Fruit fly (Drosophila melanogaster) whole organism, embryonic: ENCODE measurements around the gene CG6788.

ENCODE experiments used
- ATbp ChIP-seq: fragments of 200-800 bp; sonication (Bioruptor generic); optimal IDR thresholded peaks from 2 replicates; lab custom pipeline; 2017; ENCODE audit warnings: missing biosample characterization, mild to moderate bottlenecking, missing genetic modification characterization, missing genetic modification reagents
- Bgb ChIP-seq: fragments of 200-800 bp; sonication (Bioruptor generic); IDR thresholded peaks from 2 replicates; pipeline ENCODE4 v1.3.6; 2022; ENCODE audit warnings: missing biosample characterization, missing genetic modification characterization; ENCODE audit not compliant: partially characterized antibody
- CG10274 ChIP-seq: fragments of 200-800 bp; sonication (Bioruptor generic); optimal IDR thresholded peaks from 3 replicates; lab custom pipeline; 2017; ENCODE audit warnings: missing biosample characterization, mild to moderate bottlenecking, missing genetic modification characterization
- CG10565 ChIP-seq: fragments of 200-800 bp; sonication (Bioruptor generic); optimal IDR thresholded peaks from 3 replicates; lab custom pipeline; 2016; ENCODE audit warnings: missing biosample characterization, mild to moderate bottlenecking, missing genetic modification characterization
- CG12769 ChIP-seq: fragments of 200-800 bp; sonication (Bioruptor generic); optimal IDR thresholded peaks from 2 replicates; lab custom pipeline; 2019; ENCODE audit warnings: missing biosample characterization, mild to moderate bottlenecking, missing genetic modification characterization, moderate library complexity
- CG15696 ChIP-seq: fragments of 200-800 bp; sonication (Bioruptor generic); optimal IDR thresholded peaks from 2 replicates; lab custom pipeline; 2019; ENCODE audit warnings: missing biosample characterization, mild to moderate bottlenecking, missing genetic modification characterization, moderate library complexity
- CG1647 ChIP-seq: fragments of 200-800 bp; sonication (Bioruptor generic); optimal IDR thresholded peaks from 3 replicates; lab custom pipeline; 2016; ENCODE audit warnings: missing biosample characterization, missing genetic modification characterization
- CG16815 ChIP-seq: fragments of 200-800 bp; sonication (Bioruptor generic); optimal IDR thresholded peaks from 3 replicates; lab custom pipeline; 2017; ENCODE audit warnings: missing biosample characterization, mild to moderate bottlenecking, missing genetic modification characterization
- CG17912 ChIP-seq: fragments of 200-800 bp; sonication (Bioruptor generic); optimal IDR thresholded peaks from 2 replicates; lab custom pipeline; 2018; ENCODE audit warnings: missing biosample characterization, mild to moderate bottlenecking, missing genetic modification characterization
- CG1792 ChIP-seq: fragments of 200-800 bp; sonication (Bioruptor generic); optimal IDR thresholded peaks from 2 replicates; lab custom pipeline; 2016; ENCODE audit warnings: missing biosample characterization, missing genetic modification characterization
- CG1832 ChIP-seq: fragments of 200-800 bp; sonication (Bioruptor generic); optimal IDR thresholded peaks from 2 replicates; lab custom pipeline; 2017; ENCODE audit warnings: missing biosample characterization, mild to moderate bottlenecking, missing genetic modification characterization, inconsistent platforms
- CG2199 ChIP-seq: fragments of 200-800 bp; sonication (Bioruptor generic); IDR thresholded peaks from 3 replicates; pipeline ENCODE4 v1.3.6; 2022; ENCODE audit warnings: missing biosample characterization, missing genetic modification characterization
- CG3163 ChIP-seq: fragments of 200-800 bp; sonication (Bioruptor generic); optimal IDR thresholded peaks from 3 replicates; lab custom pipeline; 2016; ENCODE audit warnings: missing biosample characterization, missing genetic modification characterization
- CG32532 ChIP-seq: fragments of 200-800 bp; sonication (Bioruptor generic); IDR thresholded peaks from 2 replicates; pipeline ENCODE4 v1.3.6; 2022; ENCODE audit warnings: missing biosample characterization, missing genetic modification characterization
- CG32772 ChIP-seq: fragments of 200-800 bp; sonication (Bioruptor generic); IDR thresholded peaks from 2 replicates; pipeline ENCODE4 v1.3.6; 2022; ENCODE audit warnings: missing biosample characterization, missing genetic modification characterization
- CG3407 ChIP-seq: fragments of 200-800 bp; sonication (Bioruptor generic); optimal IDR thresholded peaks from 2 replicates; lab custom pipeline; 2018; ENCODE audit warnings: missing biosample characterization, mild to moderate bottlenecking, missing genetic modification characterization
- CG34422 ChIP-seq: fragments of 200-800 bp; sonication (Bioruptor generic); IDR thresholded peaks from 3 replicates; pipeline ENCODE4 v1.3.6; 2022; ENCODE audit warnings: missing biosample characterization, missing genetic modification characterization
- CG6272 ChIP-seq: fragments of 200-800 bp; sonication (Bioruptor generic); IDR thresholded peaks from 2 replicates; pipeline ENCODE4 v1.3.6; 2022; ENCODE audit warnings: missing biosample characterization, missing genetic modification characterization
- CG6654 ChIP-seq: fragments of 200-800 bp; sonication (Bioruptor generic); optimal IDR thresholded peaks from 2 replicates; lab custom pipeline; 2017; ENCODE audit warnings: missing biosample characterization, mild to moderate bottlenecking, missing genetic modification characterization
- CG6854 ChIP-seq: fragments of 200-800 bp; sonication (Bioruptor generic); optimal IDR thresholded peaks from 3 replicates; lab custom pipeline; 2017; ENCODE audit warnings: missing biosample characterization, mild to moderate bottlenecking, missing genetic modification characterization
- CG7271 ChIP-seq: fragments of 200-800 bp; sonication (Bioruptor generic); optimal IDR thresholded peaks from 2 replicates; lab custom pipeline; 2018; ENCODE audit warnings: missing biosample characterization, mild to moderate bottlenecking, missing genetic modification characterization, moderate library complexity
- CG7786 ChIP-seq: fragments of 200-800 bp; sonication (Bioruptor generic); optimal IDR thresholded peaks from 2 replicates; lab custom pipeline; 2016; ENCODE audit warnings: missing biosample characterization, missing genetic modification characterization
- D19A ChIP-seq: fragments of 200-800 bp; optimal IDR thresholded peaks from 3 replicates; lab custom pipeline; 2019; ENCODE audit warnings: missing biosample characterization, mild to moderate bottlenecking, missing genetic modification characterization, moderate library complexity
- Drgx ChIP-seq: fragments of 200-800 bp; sonication (Bioruptor generic); IDR thresholded peaks from 2 replicates; pipeline ENCODE4 v1.3.6; 2022; ENCODE audit warnings: missing biosample characterization, missing genetic modification characterization
- Hmx ChIP-seq: fragments of 200-800 bp; sonication (Bioruptor generic); optimal IDR thresholded peaks from 2 replicates; lab custom pipeline; 2016; ENCODE audit warnings: missing biosample characterization, missing genetic modification characterization
- Oaz ChIP-seq: fragments of 200-800 bp; sonication (Bioruptor generic); IDR thresholded peaks from 2 replicates; pipeline ENCODE4 v1.3.6; 2022; ENCODE audit warnings: missing biosample characterization, missing genetic modification characterization
- Pdp1 ChIP-seq, 2 experiments: fragments of 200-800 bp; sonication (Bioruptor generic); optimal IDR thresholded peaks; 3 replicates each; lab custom pipeline; 2016; ENCODE audit warnings: missing biosample characterization in 2 of 2, missing genetic modification characterization in 2 of 2, mild to moderate bottlenecking in 1 of 2, moderate library complexity in 1 of 2
- Ravus ChIP-seq: fragments of 200-800 bp; sonication (Bioruptor generic); IDR thresholded peaks from 2 replicates; pipeline ENCODE4 v1.3.6; 2022; ENCODE audit warnings: missing biosample characterization, missing genetic modification characterization
- Spps ChIP-seq: fragments of 200-800 bp; sonication (Bioruptor generic); optimal IDR thresholded peaks from 2 replicates; lab custom pipeline; 2018; ENCODE audit warnings: missing biosample characterization, mild to moderate bottlenecking, missing genetic modification characterization
- Taf1 ChIP-seq: fragments of 200-800 bp; sonication (Bioruptor generic); IDR thresholded peaks from 2 replicates; pipeline ENCODE4 v1.3.6; 2022; ENCODE audit warnings: missing biosample characterization, missing genetic modification characterization
- Xrp1 ChIP-seq: fragments of 200-800 bp; sonication (Bioruptor generic); IDR thresholded peaks from 2 replicates; pipeline ENCODE4 v1.3.6; 2022; ENCODE audit warnings: missing biosample characterization, missing genetic modification characterization
- al ChIP-seq: fragments of 200-800 bp; sonication (Bioruptor generic); IDR thresholded peaks from 2 replicates; pipeline ENCODE4 v1.3.6; 2022; ENCODE audit warnings: missing biosample characterization, missing genetic modification characterization
- crp ChIP-seq, 2 experiments: fragments of 200-800 bp; sonication (Bioruptor generic); optimal IDR thresholded peaks; 2 replicates in 1 of 2; 3 replicates in 1 of 2; lab custom pipeline; 2017; ENCODE audit warnings: missing biosample characterization in 2 of 2, missing genetic modification characterization in 2 of 2, mild to moderate bottlenecking in 1 of 2, moderate library complexity in 1 of 2
- esg ChIP-seq: fragments of 200-800 bp; sonication (Bioruptor generic); conservative IDR thresholded peaks from 2 replicates; pipeline ENCODE4 v1.3.6; 2022; ENCODE audit warnings: missing biosample characterization, missing genetic modification characterization
- hth ChIP-seq: fragments of >200 bp; optimal IDR thresholded peaks from 2 replicates; lab custom pipeline; 2017; ENCODE audit warnings: inconsistent platforms
- kay ChIP-seq: fragments of 200-800 bp; sonication (Bioruptor generic); optimal IDR thresholded peaks from 2 replicates; lab custom pipeline; 2016; ENCODE audit warnings: missing biosample characterization, missing genetic modification characterization
- lmd ChIP-seq: fragments of 200-800 bp; sonication (Bioruptor generic); IDR thresholded peaks from 2 replicates; pipeline ENCODE4 v1.3.6; 2022; ENCODE audit warnings: missing biosample characterization, missing genetic modification characterization
- lola ChIP-seq, 3 experiments: fragments of >200 bp in 2 of 3; fragments of 200-800 bp in 1 of 3; sonication (Bioruptor generic) in 1 of 3; optimal IDR thresholded peaks; 2 replicates each; lab custom pipeline; 2017 to 2019; ENCODE audit warnings: missing biosample characterization in 3 of 3, missing genetic modification characterization in 3 of 3, mild to moderate bottlenecking in 1 of 3, moderate library complexity in 1 of 3
- mirr ChIP-seq: fragments of 200-800 bp; sonication (Bioruptor generic); optimal IDR thresholded peaks from 3 replicates; lab custom pipeline; 2018; ENCODE audit warnings: missing biosample characterization, mild to moderate bottlenecking, missing genetic modification characterization
- oc ChIP-seq: fragments of 200-800 bp; sonication (Bioruptor generic); optimal IDR thresholded peaks from 2 replicates; lab custom pipeline; 2018; ENCODE audit warnings: missing biosample characterization, mild to moderate bottlenecking, missing genetic modification characterization, moderate library complexity
- prd ChIP-seq, 3 experiments: fragments of >200 bp in 2 of 3; fragments of 200-800 bp in 1 of 3; sonication (Bioruptor generic) in 1 of 3; optimal IDR thresholded peaks in 2 of 3; IDR thresholded peaks in 1 of 3; 2 replicates in 2 of 3; 3 replicates in 1 of 3; pipeline versions ENCODE4 v1.3.6 to Lab custom; 2017 to 2022; ENCODE audit warnings: missing biosample characterization in 1 of 3, missing genetic modification characterization in 1 of 3
- pzg ChIP-seq: fragments of 200-800 bp; sonication (Bioruptor generic); optimal IDR thresholded peaks from 3 replicates; lab custom pipeline; 2018; ENCODE audit warnings: missing biosample characterization, mild to moderate bottlenecking, missing genetic modification characterization, moderate library complexity
- sc ChIP-seq, 3 experiments: fragments of >200 bp in 2 of 3; fragments of 200-800 bp in 1 of 3; sonication (Bioruptor generic) in 1 of 3; optimal IDR thresholded peaks; 2 replicates in 2 of 3; 3 replicates in 1 of 3; lab custom pipeline; 2017; ENCODE audit warnings: mild to moderate bottlenecking in 1 of 3, missing biosample characterization in 1 of 3, missing genetic modification characterization in 1 of 3, missing genetic modification reagents in 1 of 3
- ssp ChIP-seq: fragments of 200-800 bp; sonication (Bioruptor generic); IDR thresholded peaks from 2 replicates; pipeline ENCODE4 v1.3.6; 2022; ENCODE audit warnings: missing biosample characterization, missing genetic modification characterization
- tx ChIP-seq: fragments of 200-800 bp; sonication (Bioruptor generic); optimal IDR thresholded peaks from 2 replicates; lab custom pipeline; 2016; ENCODE audit warnings: missing biosample characterization, missing genetic modification characterization
- unpg ChIP-seq: fragments of 200-800 bp; sonication (Bioruptor generic); optimal IDR thresholded peaks from 3 replicates; lab custom pipeline; 2018; ENCODE audit warnings: missing biosample characterization, mild to moderate bottlenecking, missing genetic modification characterization, moderate library complexity
- wek ChIP-seq: fragments of 200-800 bp; sonication (Bioruptor generic); optimal IDR thresholded peaks from 3 replicates; lab custom pipeline; 2018; ENCODE audit warnings: missing biosample characterization, mild to moderate bottlenecking, missing genetic modification characterization, moderate library complexity

CG6788 gene

DNA sequence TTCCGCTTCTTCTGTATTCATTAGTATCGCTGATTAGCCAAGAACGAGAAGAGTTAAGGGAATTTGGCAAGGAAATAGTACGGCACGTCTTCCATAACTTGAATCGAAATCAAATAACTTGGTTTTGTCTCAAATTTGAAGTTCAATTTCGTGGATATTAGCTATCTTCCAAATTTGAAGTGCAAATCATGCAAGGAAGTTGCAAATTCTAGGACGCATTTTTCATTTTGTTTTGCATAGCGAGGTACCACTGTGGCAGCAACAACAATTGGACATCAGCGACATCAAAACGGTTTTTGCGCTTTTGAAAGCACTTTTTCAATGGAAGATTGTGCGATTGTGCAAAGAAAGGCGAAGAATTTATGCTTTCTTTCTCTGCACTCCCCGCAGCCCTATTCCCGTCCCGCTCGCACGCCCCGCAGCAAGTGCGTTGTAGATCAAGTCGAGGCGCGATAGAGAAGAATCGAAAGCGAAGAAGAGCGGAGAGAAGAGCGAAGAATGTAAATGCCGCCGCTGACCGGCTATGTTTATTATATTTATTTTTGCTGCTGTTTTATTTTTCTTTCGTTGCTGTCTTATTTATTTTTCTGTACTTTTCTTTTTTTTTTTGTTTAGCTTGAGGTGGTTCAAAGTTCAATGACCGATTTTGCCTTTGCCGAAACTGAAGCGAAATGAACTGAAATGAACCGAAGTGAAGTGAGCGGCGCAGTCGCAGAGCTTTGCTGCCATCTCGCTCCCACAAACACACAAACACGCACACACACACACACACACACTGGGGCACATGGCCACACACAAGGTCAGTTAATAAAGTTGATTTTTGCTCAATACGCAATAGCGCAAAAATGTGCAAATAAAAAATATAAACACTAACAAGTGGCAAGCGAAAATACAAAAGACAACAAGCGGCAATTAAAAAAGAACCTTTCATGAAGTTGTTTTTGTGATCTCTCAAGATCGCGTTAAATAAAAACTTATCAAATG, 6.5 kb upstream of the CG6788 start (continued):
- TF ChIP-seq CG16815 (GFP tag; lab: Kevin White, UChicago) (peak; percentile 62), ATbp (GFP tag; lab: Kevin White, UChicago) (peak; percentile 20), CG3407 (GFP tag; lab: Kevin White, UChicago) (no peak), tx (GFP tag; lab: Kevin White, UChicago) (peak; percentile 16), Ravus (GFP tag; lab: Robert Waterston, UW) (no peak), CG10274 (GFP tag; lab: Kevin White, UChicago) (peak; percentile 29), sc (optimal IDR thresholded peaks at IDR 0.05; lab: Kevin White, UChicago) (no peak), sc (GFP tag; optimal IDR thresholded peaks at IDR 0.05; lab: Kevin White, UChicago) (no peak), CG32532 (GFP tag; lab: Robert Waterston, UW) (peak; percentile 74), CG3163 (GFP tag; lab: Kevin White, UChicago) (no peak), CG6854 (GFP tag; lab: Kevin White, UChicago) (no peak), mirr (no peak), CG7786 (GFP tag; lab: Kevin White, UChicago) (peak; percentile 72), CG1792 (GFP tag; lab: Kevin White, UChicago) (no peak), CG7271 (no peak), Oaz (GFP tag; lab: Robert Waterston, UW) (no peak), wek (GFP tag; lab: Kevin White, UChicago) (no peak), unpg (GFP tag; lab: Kevin White, UChicago) (peak; percentile 54), CG1832 (GFP tag; lab: Kevin White, UChicago) (peak; percentile 27), lola (GFP tag; optimal IDR thresholded peaks at IDR 0.05; lab: Kevin White, UChicago) (no peak), esg (GFP tag; lab: Robert Waterston, UW) (no peak), CG2199 (no peak), lmd (GFP tag; lab: Robert Waterston, UW) (peak; percentile 71), D19A (tag; lab: Kevin White, UChicago) (no peak), CG15696 (tag; lab: Kevin White, UChicago) (no peak), hth (no peak), kay (GFP tag; lab: Kevin White, UChicago) (no peak), oc (no peak), al (GFP tag; lab: Robert Waterston, UW) (peak; percentile 70), CG17912 (no peak), CG32772 (GFP tag; lab: Robert Waterston, UW) (peak; percentile 32; the same call in 1 of the 2 replicates), Bgb (no peak), ssp (GFP tag; lab: Robert Waterston, UW) (0 out of 2 replicates have a peak, but pooled peaks have one; percentile 20), CG10565 (GFP tag; lab: Kevin White, UChicago) (no peak), Spps (tag; lab: Kevin White, UChicago) (no peak), pzg (no peak), crp (GFP tag; optimal IDR thresholded peaks at IDR 0.05; lab: Kevin White, UChicago) (no peak), Hmx (peak; percentile 52), CG6272 (GFP tag; lab: Robert Waterston, UW) (peak; percentile 14; the same call in 1 of the 2 replicates), Taf1 (GFP tag; lab: Robert Waterston, UW) (peak; percentile 57; the same call in 1 of the 2 replicates), CG12769 (tag; lab: Kevin White, UChicago) (peak; percentile 89), Drgx (GFP tag; lab: Robert Waterston, UW) (peak; percentile 79), CG6654 (GFP tag; lab: Kevin White, UChicago) (no peak), Pdp1 (GFP tag; optimal IDR thresholded peaks at IDR 0.05; lab: Kevin White, UChicago) (peak; percentile 31 to 39), Xrp1 (GFP tag; lab: Robert Waterston, UW) (no peak), prd (optimal IDR thresholded peaks at IDR 0.05; lab: Kevin White, UChicago) (no peak), prd (GFP tag; IDR thresholded peaks at IDR 0.05; lab: Robert Waterston, UW) (peak; percentile 47; the same call in 1 of the 3 replicates), CG1647 (GFP tag; lab: Kevin White, UChicago) (peak; percentile 47), CG34422 (peak; percentile 23; the same call in 1 of the 3 replicates)
